Fruit fly (Drosophila melanogaster) whole organism, embryonic: ENCODE data around the gene CG15046.

Experiments used
- Atf3 ChIP-seq: fragments of 200-800 bp; sonication (Bioruptor generic); optimal IDR thresholded peaks from 3 replicates; lab custom pipeline; 2016; ENCODE audit warnings: missing biosample characterization, missing genetic modification characterization
- B-H1 ChIP-seq: fragments of 200-800 bp; sonication (Bioruptor generic); IDR thresholded peaks from 3 replicates; pipeline ENCODE4 v1.3.6; 2022; ENCODE audit warnings: missing biosample characterization, missing genetic modification characterization
- BEAF-32 ChIP-seq: fragments of 200-800 bp; sonication (Bioruptor generic); optimal IDR thresholded peaks from 3 replicates; lab custom pipeline; 2017; ENCODE audit warnings: missing biosample characterization, missing genetic modification characterization, mild to moderate bottlenecking, moderate library complexity, missing genetic modification reagents
- CG10147 ChIP-seq: fragments of 200-800 bp; sonication (Bioruptor generic); optimal IDR thresholded peaks from 2 replicates; lab custom pipeline; 2019; ENCODE audit warnings: missing biosample characterization, mild to moderate bottlenecking, missing genetic modification characterization, moderate library complexity
- CG11093 ChIP-seq: fragments of 200-800 bp; sonication (Bioruptor generic); IDR thresholded peaks from 3 replicates; pipeline ENCODE4 v1.3.6; 2022; ENCODE audit warnings: missing biosample characterization, missing genetic modification characterization
- CG11398 ChIP-seq: fragments of 200-800 bp; sonication (Bioruptor generic); optimal IDR thresholded peaks from 2 replicates; lab custom pipeline; 2016; ENCODE audit warnings: missing biosample characterization, missing genetic modification characterization
- CG11456 ChIP-seq: fragments of 200-800 bp; sonication (Bioruptor generic); IDR thresholded peaks from 3 replicates; pipeline ENCODE4 v1.3.6; 2022; ENCODE audit warnings: missing biosample characterization, missing genetic modification characterization
- CG12236 ChIP-seq: fragments of 200-800 bp; sonication (Bioruptor generic); optimal IDR thresholded peaks from 2 replicates; lab custom pipeline; 2016; ENCODE audit warnings: missing biosample characterization, missing genetic modification characterization
- CG13123 ChIP-seq: fragments of 200-800 bp; sonication (Bioruptor generic); optimal IDR thresholded peaks from 2 replicates; lab custom pipeline; 2016; ENCODE audit warnings: missing biosample characterization, missing genetic modification characterization
- CG15011 ChIP-seq: fragments of 200-800 bp; sonication (Bioruptor generic); optimal IDR thresholded peaks from 3 replicates; lab custom pipeline; 2018; ENCODE audit warnings: missing biosample characterization, mild to moderate bottlenecking, missing genetic modification characterization
- CG1529 ChIP-seq: fragments of 200-800 bp; sonication (Bioruptor generic); optimal IDR thresholded peaks from 3 replicates; lab custom pipeline; 2018; ENCODE audit warnings: missing biosample characterization, missing genetic modification characterization
- CG15601 ChIP-seq: fragments of 200-800 bp; sonication (Bioruptor generic); optimal IDR thresholded peaks from 3 replicates; lab custom pipeline; 2019; ENCODE audit warnings: missing biosample characterization, mild to moderate bottlenecking, missing genetic modification characterization, moderate library complexity
- CG17568 ChIP-seq: fragments of 200-800 bp; sonication (Bioruptor generic); optimal IDR thresholded peaks from 2 replicates; lab custom pipeline; 2018; ENCODE audit warnings: missing biosample characterization, mild to moderate bottlenecking, missing genetic modification characterization, moderate library complexity
- CG3163 ChIP-seq: fragments of 200-800 bp; sonication (Bioruptor generic); optimal IDR thresholded peaks from 3 replicates; lab custom pipeline; 2016; ENCODE audit warnings: missing biosample characterization, missing genetic modification characterization
- CG3838 ChIP-seq: fragments of 200-800 bp; sonication (Bioruptor generic); optimal IDR thresholded peaks from 3 replicates; lab custom pipeline; 2016; ENCODE audit warnings: missing biosample characterization, missing genetic modification characterization
- CG4360 ChIP-seq: fragments of 200-800 bp; sonication (Bioruptor generic); IDR thresholded peaks from 2 replicates; pipeline ENCODE4 v1.3.6; 2022; ENCODE audit warnings: missing biosample characterization, missing genetic modification characterization
- CG4404 ChIP-seq: fragments of 200-800 bp; sonication (Bioruptor generic); IDR thresholded peaks from 2 replicates; pipeline ENCODE4 v1.3.6; 2022; ENCODE audit warnings: missing biosample characterization, missing genetic modification characterization
- CG6654 ChIP-seq: fragments of 200-800 bp; sonication (Bioruptor generic); optimal IDR thresholded peaks from 2 replicates; lab custom pipeline; 2017; ENCODE audit warnings: missing biosample characterization, mild to moderate bottlenecking, missing genetic modification characterization
- CG6791 ChIP-seq: fragments of 200-800 bp; sonication (Bioruptor generic); IDR thresholded peaks from 3 replicates; pipeline ENCODE4 v1.3.6; 2022; ENCODE audit warnings: missing biosample characterization, missing genetic modification characterization; ENCODE audit not compliant: partially characterized antibody
- CG6813 ChIP-seq: fragments of 200-800 bp; sonication (Bioruptor generic); optimal IDR thresholded peaks from 2 replicates; lab custom pipeline; 2017; ENCODE audit warnings: missing biosample characterization, missing genetic modification characterization, mild to moderate bottlenecking, moderate library complexity, missing genetic modification reagents
- CG7963 ChIP-seq: fragments of 200-800 bp; sonication (Bioruptor generic); IDR thresholded peaks from 3 replicates; pipeline ENCODE4 v1.3.6; 2022; ENCODE audit warnings: missing biosample characterization, missing genetic modification characterization; ENCODE audit not compliant: partially characterized antibody
- CG9876 ChIP-seq: fragments of 200-800 bp; sonication (Bioruptor generic); optimal IDR thresholded peaks from 2 replicates; lab custom pipeline; 2016; ENCODE audit warnings: missing biosample characterization, missing genetic modification characterization
- D19A ChIP-seq: fragments of 200-800 bp; optimal IDR thresholded peaks from 3 replicates; lab custom pipeline; 2019; ENCODE audit warnings: missing biosample characterization, mild to moderate bottlenecking, missing genetic modification characterization, moderate library complexity
- Dbx ChIP-seq: fragments of 200-800 bp; sonication (Bioruptor generic); IDR thresholded peaks from 3 replicates; pipeline ENCODE4 v1.3.6; 2022; ENCODE audit warnings: missing biosample characterization, missing genetic modification characterization
- Dp ChIP-seq: fragments of 200-800 bp; sonication (Bioruptor generic); optimal IDR thresholded peaks from 2 replicates; lab custom pipeline; 2018; ENCODE audit warnings: missing biosample characterization, mild to moderate bottlenecking, missing genetic modification characterization, moderate library complexity
- E2f2 ChIP-seq: fragments of 200-800 bp; sonication (Bioruptor generic); IDR thresholded peaks from 2 replicates; pipeline ENCODE4 v1.3.6; 2022; ENCODE audit warnings: missing biosample characterization, missing genetic modification characterization
- Mes4 ChIP-seq: fragments of 200-800 bp; sonication (Bioruptor generic); optimal IDR thresholded peaks from 2 replicates; lab custom pipeline; 2016; ENCODE audit warnings: missing biosample characterization, missing genetic modification characterization
- Nf-YA ChIP-seq: fragments of 200-800 bp; sonication (Bioruptor generic); IDR thresholded peaks from 2 replicates; pipeline ENCODE4 v1.3.6; 2022; ENCODE audit warnings: missing biosample characterization, missing genetic modification characterization
- NfI ChIP-seq: fragments of 200-800 bp; sonication (Bioruptor generic); optimal IDR thresholded peaks from 3 replicates; lab custom pipeline; 2018; ENCODE audit warnings: missing biosample characterization, mild to moderate bottlenecking, missing genetic modification characterization, moderate library complexity
- Ravus ChIP-seq: fragments of 200-800 bp; sonication (Bioruptor generic); IDR thresholded peaks from 2 replicates; pipeline ENCODE4 v1.3.6; 2022; ENCODE audit warnings: missing biosample characterization, missing genetic modification characterization
- Sin3A ChIP-seq: fragments of >200 bp; optimal IDR thresholded peaks from 2 replicates; lab custom pipeline; 2018
- TFAM ChIP-seq: fragments of 200-800 bp; sonication (Bioruptor generic); optimal IDR thresholded peaks from 2 replicates; lab custom pipeline; 2017; ENCODE audit warnings: missing biosample characterization, missing genetic modification characterization, inconsistent platforms
- bab2 ChIP-seq: fragments of 200-800 bp; sonication (Bioruptor generic); optimal IDR thresholded peaks from 2 replicates; lab custom pipeline; 2016; ENCODE audit warnings: missing biosample characterization, missing genetic modification characterization
- bbx ChIP-seq: fragments of 200-800 bp; sonication (Bioruptor generic); IDR thresholded peaks from 2 replicates; pipeline ENCODE4 v1.3.6; 2022; ENCODE audit warnings: missing biosample characterization, missing genetic modification characterization; ENCODE audit not compliant: partially characterized antibody
- cato ChIP-seq: fragments of 200-800 bp; sonication (Bioruptor generic); optimal IDR thresholded peaks from 2 replicates; lab custom pipeline; 2016; ENCODE audit warnings: missing biosample characterization, missing genetic modification characterization, borderline replicate concordance
- chinmo ChIP-seq: fragments of 200-800 bp; sonication (Bioruptor generic); IDR thresholded peaks from 4 replicates; pipeline ENCODE4 v1.3.6; 2022; ENCODE audit warnings: missing biosample characterization, missing genetic modification characterization; ENCODE audit not compliant: partially characterized antibody
- crol ChIP-seq: fragments of 200-800 bp; sonication (Bioruptor generic); IDR thresholded peaks from 2 replicates; pipeline ENCODE4 v1.3.6; 2022; ENCODE audit warnings: missing biosample characterization, missing genetic modification characterization
- fd3F ChIP-seq: fragments of 200-800 bp; sonication (Bioruptor generic); optimal IDR thresholded peaks from 2 replicates; lab custom pipeline; 2018; ENCODE audit warnings: missing biosample characterization, mild to moderate bottlenecking, missing genetic modification characterization, moderate library complexity
- hkb ChIP-seq, 2 experiments: fragments of 200-800 bp in 1 of 2; fragments of >200 bp in 1 of 2; sonication (Bioruptor generic) in 1 of 2; IDR thresholded peaks in 1 of 2; optimal IDR thresholded peaks in 1 of 2; 2 replicates each; pipeline versions ENCODE4 v1.3.6 to Lab custom; 2017 to 2022; ENCODE audit warnings: missing biosample characterization in 1 of 2, missing genetic modification characterization in 1 of 2
- jing ChIP-seq: fragments of 200-800 bp; sonication (Bioruptor generic); optimal IDR thresholded peaks from 2 replicates; lab custom pipeline; 2018; ENCODE audit warnings: missing biosample characterization, mild to moderate bottlenecking, missing genetic modification characterization
- lilli ChIP-seq: fragments of 200-800 bp; sonication (Bioruptor generic); optimal IDR thresholded peaks from 3 replicates; lab custom pipeline; 2016; ENCODE audit warnings: missing biosample characterization, missing genetic modification characterization
- mirr ChIP-seq: fragments of 200-800 bp; sonication (Bioruptor generic); optimal IDR thresholded peaks from 3 replicates; lab custom pipeline; 2018; ENCODE audit warnings: missing biosample characterization, mild to moderate bottlenecking, missing genetic modification characterization
- pum ChIP-seq: fragments of 200-800 bp; sonication (Bioruptor generic); optimal IDR thresholded peaks from 2 replicates; lab custom pipeline; 2016; ENCODE audit warnings: missing biosample characterization, missing genetic modification characterization
- repo ChIP-seq: fragments of 200-800 bp; sonication (Bioruptor generic); optimal IDR thresholded peaks from 2 replicates; lab custom pipeline; 2016; ENCODE audit warnings: missing biosample characterization, missing genetic modification characterization
- shn ChIP-seq: fragments of 200-800 bp; sonication (Bioruptor generic); optimal IDR thresholded peaks from 3 replicates; lab custom pipeline; 2016; ENCODE audit warnings: missing biosample characterization, missing genetic modification characterization
- sim ChIP-seq: fragments of 200-800 bp; sonication (Bioruptor generic); IDR thresholded peaks from 2 replicates; pipeline ENCODE4 v1.3.6; 2022; ENCODE audit warnings: missing biosample characterization, missing genetic modification characterization
- sisA ChIP-seq: fragments of 200-800 bp; sonication (Bioruptor generic); IDR thresholded peaks from 2 replicates; pipeline ENCODE4 v1.3.6; 2022; ENCODE audit warnings: missing biosample characterization, missing genetic modification characterization
- sr ChIP-seq: fragments of 200-800 bp; sonication (Bioruptor generic); IDR thresholded peaks from 3 replicates; pipeline ENCODE4 v1.3.6; 2022; ENCODE audit warnings: missing biosample characterization, missing genetic modification characterization
- ttk ChIP-seq: fragments of 200-800 bp; sonication (Bioruptor generic); IDR thresholded peaks from 2 replicates; pipeline ENCODE4 v2.1.2; 2022; ENCODE audit warnings: missing biosample characterization, missing genetic modification characterization
- wor ChIP-seq: fragments of 200-800 bp; sonication (Bioruptor generic); IDR thresholded peaks from 2 replicates; pipeline ENCODE4 v1.3.6; 2022; ENCODE audit warnings: missing biosample characterization, missing genetic modification characterization
- yki ChIP-seq: fragments of >200 bp; optimal IDR thresholded peaks from 3 replicates; lab custom pipeline; 2018
- zfh1 ChIP-seq: fragments of 200-800 bp; sonication (Bioruptor generic); IDR thresholded peaks from 3 replicates; pipeline ENCODE4 v1.3.6; 2022; ENCODE audit warnings: missing biosample characterization, missing genetic modification characterization

CG15046 gene

dm6 chrX:18517415-18517814 is 28.0 kb upstream of the CG15046 start (continued):
- TF ChIP-seq CG6813 (GFP tag; lab: Kevin White, UChicago) (no peak), CG12236 (no peak), Nf-YA (peak; percentile 38; the same call in 1 of the 2 replicates), Sin3A (lab: Kevin White, UChicago) (no peak), cato (GFP tag; lab: Kevin White, UChicago) (no peak), shn (no peak), CG13123 (GFP tag; lab: Kevin White, UChicago) (no peak), crol (GFP tag; lab: Robert Waterston, UW) (no peak), CG3838 (GFP tag; lab: Kevin White, UChicago) (no peak), fd3F (GFP tag; lab: Kevin White, UChicago) (no peak), yki (lab: Kevin White, UChicago) (no peak), bab2 (GFP tag; lab: Kevin White, UChicago) (no peak), CG3163 (GFP tag; lab: Kevin White, UChicago) (no peak), CG6791 (GFP tag; lab: Robert Waterston, UW) (no peak), ttk (GFP tag; lab: Robert Waterston, UW) (peak; percentile 15; the same call in 1 of the 2 replicates), sr (GFP tag; lab: Robert Waterston, UW) (no peak), NfI (GFP tag; lab: Kevin White, UChicago) (peak; percentile 49), jing (GFP tag; lab: Kevin White, UChicago) (no peak), BEAF-32 (GFP tag; lab: Kevin White, UChicago) (no peak), CG11093 (GFP tag; lab: Robert Waterston, UW) (no peak), CG17568 (GFP tag; lab: Kevin White, UChicago) (peak; percentile 46), repo (GFP tag; lab: Kevin White, UChicago) (no peak), D19A (tag; lab: Kevin White, UChicago) (peak; percentile 15), pum (GFP tag; lab: Kevin White, UChicago) (peak; percentile 10), B-H1 (GFP tag; lab: Robert Waterston, UW) (no peak), sisA (GFP tag; lab: Robert Waterston, UW) (0 out of 2 replicates have a peak, but pooled peaks have one; percentile 32), chinmo (GFP tag; lab: Robert Waterston, UW) (0 out of 4 replicates have a peak, but pooled peaks have one; percentile 35), CG1529 (no peak), Atf3 (GFP tag; lab: Kevin White, UChicago) (no peak), CG4360 (GFP tag; lab: Robert Waterston, UW) (peak; percentile 100), CG15011 (GFP tag; lab: Kevin White, UChicago) (no peak), CG9876 (GFP tag; lab: Kevin White, UChicago) (no peak), CG7963 (GFP tag; lab: Robert Waterston, UW) (no peak), zfh1 (peak; percentile 72), CG6654 (GFP tag; lab: Kevin White, UChicago) (no peak), CG11456 (GFP tag; lab: Robert Waterston, UW) (peak; percentile 62; the same call in 1 of the 3 replicates), hkb (optimal IDR thresholded peaks at IDR 0.05; lab: Kevin White, UChicago) (no peak), hkb (GFP tag; IDR thresholded peaks at IDR 0.05; lab: Robert Waterston, UW) (0 out of 2 replicates have a peak, but pooled peaks have one; percentile 30), TFAM (GFP tag; lab: Kevin White, UChicago) (no peak), Dp (GFP tag; lab: Kevin White, UChicago) (no peak), lilli (GFP tag; lab: Kevin White, UChicago) (no peak), CG4404 (GFP tag; lab: Robert Waterston, UW) (no peak), sim (GFP tag; lab: Robert Waterston, UW) (no peak), Mes4 (GFP tag; lab: Kevin White, UChicago) (peak; percentile 10), E2f2 (GFP tag; lab: Robert Waterston, UW) (peak; percentile 39; the same call in 1 of the 2 replicates), wor (no peak), CG10147 (GFP tag; lab: Kevin White, UChicago) (no peak), Ravus (GFP tag; lab: Robert Waterston, UW) (no peak), CG11398 (GFP tag; lab: Kevin White, UChicago) (no peak), CG15601 (no peak), mirr (GFP tag; lab: Kevin White, UChicago) (no peak), bbx (GFP tag; lab: Robert Waterston, UW) (no peak), Dbx (GFP tag; lab: Robert Waterston, UW) (0 out of 3 replicates have a peak, but pooled peaks have one; percentile 18)
